3 worm cellular contexts compared by ENCODE assay signal in genomic region chrIII:8887184-8887801, ce11.
TF ChIP-seq lines count a peak whose summit lies in the region.

Gene famh-136 (plus strand): TSS chrIII:8887751.

TF ChIP-seq in whole organism, L1 larva, 84 proteins besides CTCF, POLR2A, EP300 and RAD21 (continued from another document and continues in another):
- TF ChIP-seq sox-4 (tag; optimal IDR thresholded peaks at IDR 0.05; lab: Kevin White, UChicago): peak; percentile 65
- peak; percentile 93 for TF ChIP-seq snu-23 (GFP tag; optimal IDR thresholded peaks at IDR 0.05; lab: Kevin White, UChicago)
- peak; percentile 64 for TF ChIP-seq unc-86 (tag; optimal IDR thresholded peaks at IDR 0.05; lab: Kevin White, UChicago)
- peak; percentile 88 for TF ChIP-seq tbx-2 (tag; optimal IDR thresholded peaks at IDR 0.05; lab: Kevin White, UChicago)
- TF ChIP-seq irx-1 (tag; optimal IDR thresholded peaks at IDR 0.05; lab: Kevin White, UChicago): peak; percentile 63
- peak; percentile 96 for TF ChIP-seq nhr-20 (tag; optimal IDR thresholded peaks at IDR 0.05; lab: Kevin White, UChicago)
- no peak for TF ChIP-seq ets-5 (GFP tag; IDR thresholded peaks at IDR 0.05; lab: Robert Waterston, UW)
- TF ChIP-seq ceh-82 (tag; optimal IDR thresholded peaks at IDR 0.05; lab: Kevin White, UChicago): peak; percentile 45 to 80 (median 61)
- TF ChIP-seq Y116A8C.19 (tag; optimal IDR thresholded peaks at IDR 0.05; lab: Kevin White, UChicago; ENCODE audit: borderline replicate concordance): no peak
- peak; percentile 13 for TF ChIP-seq nhr-237 (tag; optimal IDR thresholded peaks at IDR 0.05; lab: Kevin White, UChicago)
- peak; percentile 61 for TF ChIP-seq F16B12.6 (tag; optimal IDR thresholded peaks at IDR 0.05; lab: Kevin White, UChicago)
- TF ChIP-seq ceh-63 (GFP tag; optimal IDR thresholded peaks at IDR 0.05; lab: Kevin White, UChicago): no peak
- no peak for TF ChIP-seq ama-1 (optimal IDR thresholded peaks at IDR 0.05; lab: Kevin White, UChicago)
- TF ChIP-seq mdl-1 (tag; optimal IDR thresholded peaks at IDR 0.05; lab: Kevin White, UChicago): peak in 1 of 2 experiments; percentile 79
- TF ChIP-seq sptf-1 (tag; optimal IDR thresholded peaks at IDR 0.05; lab: Kevin White, UChicago): no peak
- peak; percentile 75 for TF ChIP-seq lin-15B (tag; optimal IDR thresholded peaks at IDR 0.05; lab: Kevin White, UChicago)
- no peak for TF ChIP-seq ceh-8 (GFP tag; optimal IDR thresholded peaks at IDR 0.05; lab: Kevin White, UChicago)
- no peak for TF ChIP-seq nhr-28 (tag; optimal IDR thresholded peaks at IDR 0.05; lab: Kevin White, UChicago)
- no peak for TF ChIP-seq efl-3 (GFP tag; optimal IDR thresholded peaks at IDR 0.05; lab: Kevin White, UChicago)
- peak in 2 of 6 experiments; percentile 84 to 88 for TF ChIP-seq elt-3 (tag; optimal IDR thresholded peaks at IDR 0.05; lab: Kevin White, UChicago)
- peak; percentile 92 for TF ChIP-seq nhr-71 (tag; optimal IDR thresholded peaks at IDR 0.05; lab: Kevin White, UChicago)
- TF ChIP-seq unc-130 (tag; optimal IDR thresholded peaks at IDR 0.05; lab: Kevin White, UChicago): peak; percentile 94
- TF ChIP-seq dpl-1 (GFP tag; optimal IDR thresholded peaks at IDR 0.05; lab: Kevin White, UChicago): peak; percentile 76 to 88 (median 84)
- TF ChIP-seq grh-1 (GFP tag; IDR thresholded peaks at IDR 0.05; lab: Robert Waterston, UW): no peak; the same call in 1 of the 2 replicates
- TF ChIP-seq nhr-12 (tag; optimal IDR thresholded peaks at IDR 0.05; lab: Kevin White, UChicago): no peak
- TF ChIP-seq pax-3 (tag; optimal IDR thresholded peaks at IDR 0.05; lab: Kevin White, UChicago): peak; percentile 70
- peak; percentile 64 for TF ChIP-seq egl-13 (tag; optimal IDR thresholded peaks at IDR 0.05; lab: Kevin White, UChicago)
- TF ChIP-seq ces-1 (GFP tag; optimal IDR thresholded peaks at IDR 0.05; lab: Kevin White, UChicago): no peak
- TF ChIP-seq dsc-1 (tag; optimal IDR thresholded peaks at IDR 0.05; lab: Kevin White, UChicago): peak; percentile 90
- TF ChIP-seq unc-30 (tag; optimal IDR thresholded peaks at IDR 0.05; lab: Kevin White, UChicago): no peak
- TF ChIP-seq alr-1 (tag; optimal IDR thresholded peaks at IDR 0.05; lab: Kevin White, UChicago; ENCODE audit: borderline replicate concordance): no peak
- peak; percentile 85 for TF ChIP-seq nhr-77 (tag; optimal IDR thresholded peaks at IDR 0.05; lab: Kevin White, UChicago)
- no peak for TF ChIP-seq tlp-1 (tag; optimal IDR thresholded peaks at IDR 0.05; lab: Kevin White, UChicago)
- TF ChIP-seq lsy-2 (tag; optimal IDR thresholded peaks at IDR 0.05; lab: Kevin White, UChicago): peak; percentile 90 to 94
- peak; percentile 39; the same call in 1 of the 2 replicates for TF ChIP-seq mab-9 (GFP tag; IDR thresholded peaks at IDR 0.05; lab: Robert Waterston, UW)
- TF ChIP-seq hpl-2 (GFP tag; optimal IDR thresholded peaks at IDR 0.05; lab: Kevin White, UChicago): peak; percentile 56
- peak; percentile 97 for TF ChIP-seq mep-1 (tag; optimal IDR thresholded peaks at IDR 0.05; lab: Kevin White, UChicago)
- TF ChIP-seq hlh-4 (tag; optimal IDR thresholded peaks at IDR 0.05; lab: Kevin White, UChicago): no peak
- TF ChIP-seq pag-3 (tag; optimal IDR thresholded peaks at IDR 0.05; lab: Kevin White, UChicago; ENCODE audit: borderline replicate concordance, insufficient read depth): peak; percentile 39
- TF ChIP-seq efl-1 (optimal IDR thresholded peaks at IDR 0.05; lab: Kevin White, UChicago): peak; percentile 78 to 85
- peak; percentile 77 to 98 for TF ChIP-seq efl-1 (GFP tag; optimal IDR thresholded peaks at IDR 0.05 in 1 of 2; lab: Kevin White, UChicago)
- peak; percentile 81 to 92 for TF ChIP-seq lin-35 (GFP tag; optimal IDR thresholded peaks at IDR 0.05; lab: Kevin White, UChicago)
- peak; percentile 71 for TF ChIP-seq ztf-4 (tag; optimal IDR thresholded peaks at IDR 0.05; lab: Kevin White, UChicago)

TF ChIP-seq in whole organism, L3 larva, 47 proteins besides CTCF, POLR2A, EP300 and RAD21 (continued from another document):
- no peak for TF ChIP-seq ztf-11 (tag; optimal IDR thresholded peaks at IDR 0.05; lab: Kevin White, UChicago)
- TF ChIP-seq nhr-67 (tag; optimal IDR thresholded peaks at IDR 0.05; lab: Kevin White, UChicago): no peak
- TF ChIP-seq jun-1 (tag; optimal IDR thresholded peaks at IDR 0.05; lab: Kevin White, UChicago): peak; percentile 69
- no peak for TF ChIP-seq nhr-23 (tag; optimal IDR thresholded peaks at IDR 0.05; lab: Kevin White, UChicago)
- TF ChIP-seq mdl-1 (tag; optimal IDR thresholded peaks at IDR 0.05; lab: Kevin White, UChicago): no peak
- TF ChIP-seq skn-1 (tag; optimal IDR thresholded peaks at IDR 0.05; lab: Kevin White, UChicago): peak; percentile 47
- TF ChIP-seq ceh-9 (tag; optimal IDR thresholded peaks at IDR 0.05; lab: Kevin White, UChicago): no peak
- TF ChIP-seq egl-27 (tag; optimal IDR thresholded peaks at IDR 0.05; lab: Kevin White, UChicago): no peak
- TF ChIP-seq nhr-237 (tag; optimal IDR thresholded peaks at IDR 0.05; lab: Kevin White, UChicago): no peak
- no peak for TF ChIP-seq nhr-76 (tag; optimal IDR thresholded peaks at IDR 0.05; lab: Kevin White, UChicago)
- peak; percentile 48 for TF ChIP-seq hmg-11 (tag; optimal IDR thresholded peaks at IDR 0.05; lab: Kevin White, UChicago)
- peak; percentile 68 for TF ChIP-seq nhr-11 (tag; optimal IDR thresholded peaks at IDR 0.05; lab: Kevin White, UChicago)
- TF ChIP-seq snpc-4 (tag; optimal IDR thresholded peaks at IDR 0.05; lab: Kevin White, UChicago): peak; percentile 88
- TF ChIP-seq sea-2 (GFP tag; optimal IDR thresholded peaks at IDR 0.05; lab: Kevin White, UChicago): no peak
- peak; percentile 9 for TF ChIP-seq ztf-4 (tag; optimal IDR thresholded peaks at IDR 0.05; lab: Kevin White, UChicago)
- TF ChIP-seq elt-1 (tag; optimal IDR thresholded peaks at IDR 0.05; lab: Kevin White, UChicago): no peak
- TF ChIP-seq lsy-12 (tag; optimal IDR thresholded peaks at IDR 0.05; lab: Kevin White, UChicago): peak; percentile 57
- TF ChIP-seq aly-2 (tag; optimal IDR thresholded peaks at IDR 0.05; lab: Kevin White, UChicago): no peak
- peak; percentile 95 for TF ChIP-seq pha-4 (tag; optimal IDR thresholded peaks at IDR 0.05; lab: Kevin White, UChicago)
- no peak for TF ChIP-seq elt-3 (tag; optimal IDR thresholded peaks at IDR 0.05; lab: Kevin White, UChicago)
- peak; percentile 14 for TF ChIP-seq nhr-25 (tag; optimal IDR thresholded peaks at IDR 0.05; lab: Kevin White, UChicago)
- peak; percentile 23 for TF ChIP-seq egl-5 (tag; optimal IDR thresholded peaks at IDR 0.05; lab: Kevin White, UChicago)
- peak; percentile 58 for TF ChIP-seq pqm-1 (tag; optimal IDR thresholded peaks at IDR 0.05; lab: Kevin White, UChicago)
- no peak for TF ChIP-seq fkh-2 (tag; optimal IDR thresholded peaks at IDR 0.05; lab: Kevin White, UChicago)
- TF ChIP-seq R02D3.7 (tag; optimal IDR thresholded peaks at IDR 0.05; lab: Kevin White, UChicago): peak; percentile 48
- TF ChIP-seq lin-39 (tag; optimal IDR thresholded peaks at IDR 0.05; lab: Kevin White, UChicago): peak; percentile 65

TF ChIP-seq in whole organism, young adult, 124 proteins besides CTCF, POLR2A, EP300 and RAD21 (continued from another document):
- TF ChIP-seq nhr-90 (tag; optimal IDR thresholded peaks at IDR 0.05; lab: Kevin White, UChicago): no peak
- TF ChIP-seq lin-54 (GFP tag; optimal IDR thresholded peaks at IDR 0.05; lab: Kevin White, UChicago): peak; percentile 86
- TF ChIP-seq lin-26 (GFP tag; IDR thresholded peaks at IDR 0.05; lab: Robert Waterston, UW): no peak
- peak; percentile 86 for TF ChIP-seq mcd-1 (GFP tag; IDR thresholded peaks at IDR 0.05; lab: Robert Waterston, UW)
- peak; percentile 49; the same call in 1 of the 2 replicates for TF ChIP-seq ceh-100 (GFP tag; IDR thresholded peaks at IDR 0.05; lab: Robert Waterston, UW)
- peak; percentile 67 for TF ChIP-seq madf-8 (GFP tag; conservative IDR thresholded peaks at IDR 0.05; lab: Robert Waterston, UW)
- TF ChIP-seq somi-1 (GFP tag; optimal IDR thresholded peaks at IDR 0.05; lab: Kevin White, UChicago): peak; percentile 66
- TF ChIP-seq mxl-1 (tag; optimal IDR thresholded peaks at IDR 0.05; lab: Kevin White, UChicago): no peak
- peak; percentile 54 for TF ChIP-seq madf-10 (tag; optimal IDR thresholded peaks at IDR 0.05; lab: Kevin White, UChicago)
- peak; percentile 80 for TF ChIP-seq nfyb-1 (GFP tag; IDR thresholded peaks at IDR 0.05; lab: Robert Waterston, UW)
- TF ChIP-seq athp-1 (tag; optimal IDR thresholded peaks at IDR 0.05; lab: Kevin White, UChicago): peak; percentile 12
- peak; percentile 84 for TF ChIP-seq madf-6 (GFP tag; IDR thresholded peaks at IDR 0.05; lab: Robert Waterston, UW)
- TF ChIP-seq xnd-1 (tag; optimal IDR thresholded peaks at IDR 0.05; lab: Kevin White, UChicago): peak; percentile 58
- TF ChIP-seq nfya-1 (tag; optimal IDR thresholded peaks at IDR 0.05; lab: Kevin White, UChicago; ENCODE audit: borderline replicate concordance, insufficient read depth): no peak
- peak; percentile 99 for TF ChIP-seq ztf-18 (tag; optimal IDR thresholded peaks at IDR 0.05; lab: Kevin White, UChicago)
- TF ChIP-seq bed-2 (GFP tag; IDR thresholded peaks at IDR 0.05; lab: Robert Waterston, UW): no peak
- TF ChIP-seq F57C9.4 (tag; optimal IDR thresholded peaks at IDR 0.05; lab: Kevin White, UChicago): no peak
- TF ChIP-seq cebp-1 (GFP tag; IDR thresholded peaks at IDR 0.05; lab: Robert Waterston, UW): peak; percentile 36; the same call in 1 of the 2 replicates
- peak; percentile 90 for TF ChIP-seq cebp-1 (tag; optimal IDR thresholded peaks at IDR 0.05; lab: Kevin White, UChicago)
- TF ChIP-seq K11D2.4 (GFP tag; IDR thresholded peaks at IDR 0.05; lab: Robert Waterston, UW): peak; percentile 87
- TF ChIP-seq ceh-79 (tag; optimal IDR thresholded peaks at IDR 0.05; lab: Kevin White, UChicago): no peak
- no peak for TF ChIP-seq hmg-20 (GFP tag; IDR thresholded peaks at IDR 0.05; lab: Robert Waterston, UW)
- peak; percentile 27 for TF ChIP-seq snpc-1.3 (tag; optimal IDR thresholded peaks at IDR 0.05; lab: Kevin White, UChicago; ENCODE audit: insufficient read depth)
- peak; percentile 61 for TF ChIP-seq repo-1 (tag; optimal IDR thresholded peaks at IDR 0.05; lab: Kevin White, UChicago)
- peak; percentile 72 for TF ChIP-seq rcor-1 (GFP tag; IDR thresholded peaks at IDR 0.05; lab: Robert Waterston, UW)
- peak; percentile 76; the same call in 1 of the 2 replicates for TF ChIP-seq egl-44 (GFP tag; IDR thresholded peaks at IDR 0.05; lab: Robert Waterston, UW)
- TF ChIP-seq F39B2.1 (GFP tag; IDR thresholded peaks at IDR 0.05; lab: Robert Waterston, UW): peak; percentile 55; the same call in 1 of the 2 replicates
- no peak for TF ChIP-seq hlh-26 (GFP tag; conservative IDR thresholded peaks at IDR 0.05; lab: Robert Waterston, UW)
- TF ChIP-seq lsy-27 (tag; optimal IDR thresholded peaks at IDR 0.05; lab: Kevin White, UChicago; ENCODE audit: borderline replicate concordance, insufficient read depth): no peak
- TF ChIP-seq dpff-1 (tag; optimal IDR thresholded peaks at IDR 0.05; lab: Kevin White, UChicago): no peak
- TF ChIP-seq gei-17 (GFP tag; optimal IDR thresholded peaks at IDR 0.05; lab: Kevin White, UChicago): peak; percentile 40
- TF ChIP-seq sea-2 (GFP tag; IDR thresholded peaks at IDR 0.05; lab: Robert Waterston, UW): no peak
- TF ChIP-seq snpc-4 (GFP tag; optimal IDR thresholded peaks at IDR 0.05; lab: Kevin White, UChicago): peak; percentile 53
- TF ChIP-seq snpc-4 (tag; optimal IDR thresholded peaks at IDR 0.05; lab: Kevin White, UChicago): peak; percentile 50 to 74 (median 64)
- peak; percentile 57 for TF ChIP-seq lir-1 (GFP tag; conservative IDR thresholded peaks at IDR 0.05; lab: Robert Waterston, UW)
- peak; percentile 62 for TF ChIP-seq dpl-1 (GFP tag; optimal IDR thresholded peaks at IDR 0.05; lab: Kevin White, UChicago)
- TF ChIP-seq egrh-3 (GFP tag; IDR thresholded peaks at IDR 0.05; lab: Robert Waterston, UW): no peak
- 0 out of 2 replicates have a peak, but pooled peaks have one; percentile 20 for TF ChIP-seq Y67H2A.10 (GFP tag; conservative IDR thresholded peaks at IDR 0.05; lab: Robert Waterston, UW)
- TF ChIP-seq snpc-3.4 (tag; optimal IDR thresholded peaks at IDR 0.05; lab: Kevin White, UChicago): peak; percentile 24
- TF ChIP-seq ceh-27 (GFP tag; optimal IDR thresholded peaks at IDR 0.05; lab: Kevin White, UChicago): peak; percentile 20
- no peak for TF ChIP-seq rpc-1 (optimal IDR thresholded peaks at IDR 0.05; lab: Kevin White, UChicago)
- no peak for TF ChIP-seq rpc-1 (tag; optimal IDR thresholded peaks at IDR 0.05; lab: Kevin White, UChicago)
- peak; percentile 48; the same call in 1 of the 2 replicates for TF ChIP-seq B0019.2 (GFP tag; conservative IDR thresholded peaks at IDR 0.05; lab: Robert Waterston, UW)
- peak; percentile 68 for TF ChIP-seq lsl-1 (GFP tag; optimal IDR thresholded peaks at IDR 0.05; lab: Kevin White, UChicago)
- TF ChIP-seq C06A6.2 (GFP tag; conservative IDR thresholded peaks at IDR 0.05; lab: Robert Waterston, UW): 0 out of 2 replicates have a peak, but pooled peaks have one; percentile 20
- TF ChIP-seq attf-3 (GFP tag; conservative IDR thresholded peaks at IDR 0.05; lab: Robert Waterston, UW): peak; percentile 46; the same call in 1 of the 2 replicates
- TF ChIP-seq hmg-1.2 (GFP tag; IDR thresholded peaks at IDR 0.05; lab: Robert Waterston, UW): peak; percentile 57
- TF ChIP-seq aptf-2 (GFP tag; conservative IDR thresholded peaks at IDR 0.05; lab: Robert Waterston, UW): no peak
- peak; percentile 31 for TF ChIP-seq atf-7 (tag; optimal IDR thresholded peaks at IDR 0.05; lab: Kevin White, UChicago)
- no peak for TF ChIP-seq Y53F4B.3 (GFP tag; IDR thresholded peaks at IDR 0.05; lab: Robert Waterston, UW)
- TF ChIP-seq let-607 (tag; optimal IDR thresholded peaks at IDR 0.05; lab: Kevin White, UChicago): peak; percentile 39 to 76
- peak; percentile 46 for TF ChIP-seq ZK185.1 (tag; optimal IDR thresholded peaks at IDR 0.05; lab: Kevin White, UChicago; ENCODE audit: poor library complexity, severe bottlenecking)
- no peak for TF ChIP-seq lag-1 (GFP tag; IDR thresholded peaks at IDR 0.05; lab: Robert Waterston, UW)
- peak in 2 of 3 experiments; percentile 9 to 83 for TF ChIP-seq lin-35 (GFP tag; optimal IDR thresholded peaks at IDR 0.05; lab: Kevin White, UChicago)
- peak; percentile 85 for TF ChIP-seq dox-1 (GFP tag; IDR thresholded peaks at IDR 0.05; lab: Robert Waterston, UW)
- TF ChIP-seq F22D6.2 (tag; optimal IDR thresholded peaks at IDR 0.05; lab: Kevin White, UChicago): peak; percentile 67
- no peak for TF ChIP-seq hlh-12 (tag; optimal IDR thresholded peaks at IDR 0.05; lab: Kevin White, UChicago)
- peak; percentile 34 for TF ChIP-seq pha-4 (tag; optimal IDR thresholded peaks at IDR 0.05; lab: Kevin White, UChicago)
- TF ChIP-seq cebp-2 (GFP tag; IDR thresholded peaks at IDR 0.05; lab: Robert Waterston, UW): 0 out of 2 replicates have a peak, but pooled peaks have one; percentile 21
